ENCODE assay signal across 1 fruit fly cellular context in the genomic region with DNA sequence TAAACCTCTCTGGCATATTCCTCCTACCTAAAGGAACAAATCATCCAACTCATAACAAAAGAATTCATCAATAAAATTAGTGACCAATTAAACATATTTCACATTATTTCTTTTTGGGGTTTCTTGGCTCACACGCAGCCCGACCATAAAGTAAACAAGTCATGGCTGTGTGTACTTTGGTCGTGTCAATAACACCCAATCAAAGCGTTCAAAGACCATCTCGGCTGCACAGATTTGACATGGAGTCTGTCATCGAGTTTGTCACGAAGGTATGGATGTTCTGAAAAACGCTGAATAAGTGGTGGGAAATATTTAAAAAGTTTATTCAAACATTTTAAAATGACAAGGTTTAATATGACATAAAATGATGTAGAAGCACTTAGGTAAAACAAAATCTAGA.
TF ChIP-seq lines count a peak whose summit lies in the region.

No protein-coding gene starts in this region.

TF ChIP-seq in whole organism, embryonic, 481 proteins besides CTCF, POLR2A, EP300 and RAD21 (continued from another document and continues in another):
- TF ChIP-seq kah (GFP tag; optimal IDR thresholded peaks at IDR 0.05; lab: Kevin White, UChicago) (peak; percentile 16), Poxn (GFP tag; IDR thresholded peaks at IDR 0.05; lab: Robert Waterston, UW) (no peak), cg (GFP tag; optimal IDR thresholded peaks at IDR 0.05; lab: Kevin White, UChicago) (no peak), CG17361 (GFP tag; IDR thresholded peaks at IDR 0.05; lab: Robert Waterston, UW) (no peak), CG9437 (GFP tag; optimal IDR thresholded peaks at IDR 0.05; lab: Kevin White, UChicago) (no peak), wor (GFP tag; IDR thresholded peaks at IDR 0.05; lab: Robert Waterston, UW) (no peak), abd-A (tag; optimal IDR thresholded peaks at IDR 0.05; lab: Kevin White, UChicago) (no peak), Dbx (GFP tag; IDR thresholded peaks at IDR 0.05; lab: Robert Waterston, UW) (0 out of 3 replicates have a peak, but pooled peaks have one; percentile 24), Deaf1 (tag; optimal IDR thresholded peaks at IDR 0.05; lab: Kevin White, UChicago) (no peak), Med (GFP tag; lab: Kevin White, UChicago) (peak; percentile 85), CG7928 (GFP tag; optimal IDR thresholded peaks at IDR 0.05; lab: Kevin White, UChicago) (no peak), CG17568 (GFP tag; optimal IDR thresholded peaks at IDR 0.05; lab: Kevin White, UChicago) (peak; percentile 69), eyg (GFP tag; optimal IDR thresholded peaks at IDR 0.05; lab: Kevin White, UChicago) (no peak), Hey (tag; optimal IDR thresholded peaks at IDR 0.05; lab: Kevin White, UChicago) (no peak), dmrt11E (tag; optimal IDR thresholded peaks at IDR 0.05; lab: Kevin White, UChicago) (no peak), bowl (GFP tag; IDR thresholded peaks at IDR 0.05; lab: Robert Waterston, UW) (no peak), HLHmδ (GFP tag; optimal IDR thresholded peaks at IDR 0.05; lab: Kevin White, UChicago) (peak; percentile 69), corto (GFP tag; optimal IDR thresholded peaks at IDR 0.05; lab: Kevin White, UChicago) (no peak), CG16815 (GFP tag; optimal IDR thresholded peaks at IDR 0.05; lab: Kevin White, UChicago) (no peak), CG18764 (GFP tag; optimal IDR thresholded peaks at IDR 0.05; lab: Kevin White, UChicago) (peak; percentile 35), Dfd (GFP tag; optimal IDR thresholded peaks at IDR 0.05; lab: Kevin White, UChicago) (no peak), CG10209 (GFP tag; optimal IDR thresholded peaks at IDR 0.05; lab: Kevin White, UChicago) (peak; percentile 26), CG4282 (GFP tag; optimal IDR thresholded peaks at IDR 0.05; lab: Kevin White, UChicago) (no peak), Myb (GFP tag; optimal IDR thresholded peaks at IDR 0.05; lab: Kevin White, UChicago) (no peak), Ada2b (GFP tag; IDR thresholded peaks at IDR 0.05; lab: Robert Waterston, UW) (peak; percentile 45; the same call in 1 of the 2 replicates), CG34376 (GFP tag; optimal IDR thresholded peaks at IDR 0.05; lab: Kevin White, UChicago) (no peak), CG4404 (GFP tag; IDR thresholded peaks at IDR 0.05; lab: Robert Waterston, UW) (no peak), CG2199 (GFP tag; IDR thresholded peaks at IDR 0.05; lab: Robert Waterston, UW) (no peak), dm (GFP tag; optimal IDR thresholded peaks at IDR 0.05; lab: Kevin White, UChicago) (no peak), CG4360 (GFP tag; IDR thresholded peaks at IDR 0.05; lab: Robert Waterston, UW) (no peak), CG14710 (tag; optimal IDR thresholded peaks at IDR 0.05; lab: Kevin White, UChicago) (no peak), CG6683 (GFP tag; optimal IDR thresholded peaks at IDR 0.05; lab: Kevin White, UChicago) (no peak), Hand (GFP tag; optimal IDR thresholded peaks at IDR 0.05; lab: Kevin White, UChicago) (no peak), ash1 (GFP tag; optimal IDR thresholded peaks at IDR 0.05; lab: Kevin White, UChicago) (no peak), CG32767 (GFP tag; IDR thresholded peaks at IDR 0.05; lab: Robert Waterston, UW) (peak; percentile 29; the same call in 1 of the 2 replicates), CG5180 (GFP tag; optimal IDR thresholded peaks at IDR 0.05; lab: Kevin White, UChicago) (peak; percentile 31), CG10274 (GFP tag; optimal IDR thresholded peaks at IDR 0.05; lab: Kevin White, UChicago) (no peak), CG16863 (GFP tag; optimal IDR thresholded peaks at IDR 0.05; lab: Kevin White, UChicago) (peak; percentile 45), Doc2 (GFP tag; IDR thresholded peaks at IDR 0.05; lab: Robert Waterston, UW) (no peak), Nf-YC (tag; optimal IDR thresholded peaks at IDR 0.05; lab: Kevin White, UChicago) (peak; percentile 7), fd64A (GFP tag; optimal IDR thresholded peaks at IDR 0.05; lab: Kevin White, UChicago) (peak; percentile 44), CG14050 (GFP tag; IDR thresholded peaks at IDR 0.05; lab: Robert Waterston, UW) (no peak; the same call in 2 of the 3 replicates), CG15601 (tag; optimal IDR thresholded peaks at IDR 0.05; lab: Kevin White, UChicago) (peak; percentile 54), Dad (GFP tag; optimal IDR thresholded peaks at IDR 0.05; lab: Kevin White, UChicago) (no peak), CG7745 (tag; optimal IDR thresholded peaks at IDR 0.05; lab: Kevin White, UChicago) (no peak), br (optimal IDR thresholded peaks at IDR 0.05; lab: Kevin White, UChicago) (no peak), jing (GFP tag; optimal IDR thresholded peaks at IDR 0.05; lab: Kevin White, UChicago) (no peak), ac (GFP tag; optimal IDR thresholded peaks at IDR 0.05; lab: Kevin White, UChicago) (no peak), Sox102F (GFP tag; optimal IDR thresholded peaks at IDR 0.05; lab: Kevin White, UChicago) (peak; percentile 46), mld (GFP tag; IDR thresholded peaks at IDR 0.05; lab: Robert Waterston, UW; ENCODE audit: partially characterized antibody) (no peak), CG31365 (tag; optimal IDR thresholded peaks at IDR 0.05; lab: Kevin White, UChicago) (peak; percentile 12), gfzf (GFP tag; optimal IDR thresholded peaks at IDR 0.05; lab: Kevin White, UChicago) (no peak), sr (GFP tag; IDR thresholded peaks at IDR 0.05; lab: Robert Waterston, UW) (peak; percentile 54; the same call in 1 of the 3 replicates), p53 (GFP tag; optimal IDR thresholded peaks at IDR 0.05; lab: Kevin White, UChicago) (no peak), chinmo (GFP tag; IDR thresholded peaks at IDR 0.05; lab: Robert Waterston, UW; ENCODE audit: partially characterized antibody) (no peak), Dref (GFP tag; IDR thresholded peaks at IDR 0.05; lab: Robert Waterston, UW) (no peak), D (optimal IDR thresholded peaks at IDR 0.05; lab: Kevin White, UChicago) (no peak), D (GFP tag; optimal IDR thresholded peaks at IDR 0.05; lab: Kevin White, UChicago) (peak; percentile 18), wek (GFP tag; optimal IDR thresholded peaks at IDR 0.05; lab: Kevin White, UChicago) (peak; percentile 67), Hmr (GFP tag; optimal IDR thresholded peaks at IDR 0.05; lab: Kevin White, UChicago) (peak; percentile 47), Stat92E (GFP tag; optimal IDR thresholded peaks at IDR 0.05; lab: Kevin White, UChicago) (no peak), CG30431 (GFP tag; optimal IDR thresholded peaks at IDR 0.05; lab: Kevin White, UChicago) (no peak), sob (GFP tag; IDR thresholded peaks at IDR 0.05; lab: Robert Waterston, UW) (peak; percentile 50; the same call in 1 of the 2 replicates), B-H1 (GFP tag; IDR thresholded peaks at IDR 0.05; lab: Robert Waterston, UW) (peak; percentile 39), al (GFP tag; IDR thresholded peaks at IDR 0.05; lab: Robert Waterston, UW) (no peak), Atf3 (GFP tag; optimal IDR thresholded peaks at IDR 0.05; lab: Kevin White, UChicago) (no peak), Rfx (GFP tag; IDR thresholded peaks at IDR 0.05; lab: Robert Waterston, UW) (peak; percentile 46; the same call in 1 of the 2 replicates), Gug (GFP tag; IDR thresholded peaks at IDR 0.05; lab: Robert Waterston, UW) (no peak), Eip74EF (GFP tag; optimal IDR thresholded peaks at IDR 0.05; lab: Kevin White, UChicago) (no peak), CG15269 (tag; optimal IDR thresholded peaks at IDR 0.05; lab: Kevin White, UChicago) (peak; percentile 63), Elba2 (GFP tag; optimal IDR thresholded peaks at IDR 0.05; lab: Kevin White, UChicago) (no peak), Dll (GFP tag; IDR thresholded peaks at IDR 0.05; lab: Robert Waterston, UW; ENCODE audit: partially characterized antibody) (no peak), hth (optimal IDR thresholded peaks at IDR 0.05; lab: Kevin White, UChicago) (no peak), CG7372 (GFP tag; IDR thresholded peaks at IDR 0.05; lab: Robert Waterston, UW) (no peak), crol (GFP tag; IDR thresholded peaks at IDR 0.05; lab: Robert Waterston, UW) (no peak), CG18011 (GFP tag; optimal IDR thresholded peaks at IDR 0.05; lab: Kevin White, UChicago) (no peak), toy (GFP tag; IDR thresholded peaks at IDR 0.05; lab: Robert Waterston, UW) (no peak), knrl (GFP tag; IDR thresholded peaks at IDR 0.05; lab: Robert Waterston, UW; ENCODE audit: partially characterized antibody) (no peak), CG6254 (GFP tag; optimal IDR thresholded peaks at IDR 0.05; lab: Kevin White, UChicago) (peak; percentile 24), CG1832 (GFP tag; optimal IDR thresholded peaks at IDR 0.05; lab: Kevin White, UChicago) (no peak), pros (GFP tag; optimal IDR thresholded peaks at IDR 0.05; lab: Kevin White, UChicago) (no peak), tgo (GFP tag; IDR thresholded peaks at IDR 0.05; lab: Robert Waterston, UW) (peak; percentile 35; the same call in 1 of the 3 replicates), Fer1 (GFP tag; optimal IDR thresholded peaks at IDR 0.05; lab: Kevin White, UChicago) (peak; percentile 30), CG17328 (GFP tag; IDR thresholded peaks at IDR 0.05; lab: Robert Waterston, UW) (peak; percentile 45; the same call in 1 of the 2 replicates), wdn (GFP tag; IDR thresholded peaks at IDR 0.05; lab: Robert Waterston, UW) (peak; percentile 35; the same call in 1 of the 2 replicates), CG13123 (GFP tag; optimal IDR thresholded peaks at IDR 0.05; lab: Kevin White, UChicago) (peak; percentile 25), Hr78 (GFP tag; optimal IDR thresholded peaks at IDR 0.05; lab: Kevin White, UChicago) (no peak), Vsx1 (GFP tag; optimal IDR thresholded peaks at IDR 0.05; lab: Kevin White, UChicago) (peak; percentile 49), aop (GFP tag; IDR thresholded peaks at IDR 0.05; lab: Robert Waterston, UW) (0 out of 2 replicates have a peak, but pooled peaks have one; percentile 35), onecut (GFP tag; IDR thresholded peaks at IDR 0.05; lab: Robert Waterston, UW) (peak; percentile 62; the same call in 1 of the 2 replicates), chn (GFP tag; optimal IDR thresholded peaks at IDR 0.05; lab: Kevin White, UChicago) (no peak), Ssrp (tag; optimal IDR thresholded peaks at IDR 0.05; lab: Kevin White, UChicago) (no peak), mam (GFP tag; optimal IDR thresholded peaks at IDR 0.05; lab: Kevin White, UChicago) (peak; percentile 19), ssp (GFP tag; IDR thresholded peaks at IDR 0.05; lab: Robert Waterston, UW) (no peak), CG11093 (GFP tag; IDR thresholded peaks at IDR 0.05; lab: Robert Waterston, UW) (no peak), so (GFP tag; IDR thresholded peaks at IDR 0.05; lab: Robert Waterston, UW) (peak; percentile 59; the same call in 1 of the 3 replicates), chm (GFP tag; IDR thresholded peaks at IDR 0.05; lab: Robert Waterston, UW) (no peak), CG3407 (GFP tag; optimal IDR thresholded peaks at IDR 0.05; lab: Kevin White, UChicago) (no peak), CG14014 (GFP tag; IDR thresholded peaks at IDR 0.05; lab: Robert Waterston, UW) (peak; percentile 72; the same call in 1 of the 2 replicates), ato (GFP tag; IDR thresholded peaks at IDR 0.05; lab: Robert Waterston, UW; ENCODE audit: partially characterized antibody) (no peak), CG13775 (GFP tag; optimal IDR thresholded peaks at IDR 0.05; lab: Kevin White, UChicago) (no peak), sd (tag; optimal IDR thresholded peaks at IDR 0.05; lab: Kevin White, UChicago) (no peak), stc (GFP tag; IDR thresholded peaks at IDR 0.05; lab: Robert Waterston, UW) (peak; percentile 40; the same call in 1 of the 2 replicates), CG17829 (tag; optimal IDR thresholded peaks at IDR 0.05; lab: Kevin White, UChicago) (no peak), CG4328 (GFP tag; optimal IDR thresholded peaks at IDR 0.05; lab: Kevin White, UChicago) (peak; percentile 34), Opbp (GFP tag; IDR thresholded peaks at IDR 0.05; lab: Robert Waterston, UW; ENCODE audit: partially characterized antibody) (no peak), trem (tag; optimal IDR thresholded peaks at IDR 0.05; lab: Kevin White, UChicago) (no peak), CG2678 (tag; optimal IDR thresholded peaks at IDR 0.05; lab: Kevin White, UChicago) (peak; percentile 62), CG10543 (GFP tag; optimal IDR thresholded peaks at IDR 0.05; lab: Kevin White, UChicago) (peak; percentile 41), Awh (GFP tag; IDR thresholded peaks at IDR 0.05; lab: Robert Waterston, UW) (peak; percentile 85), oc (tag; optimal IDR thresholded peaks at IDR 0.05; lab: Kevin White, UChicago) (no peak), E2f1 (GFP tag; IDR thresholded peaks at IDR 0.05; lab: Robert Waterston, UW) (no peak), Jarid2 (GFP tag; optimal IDR thresholded peaks at IDR 0.05; lab: Kevin White, UChicago) (no peak), CG12299 (tag; optimal IDR thresholded peaks at IDR 0.05; lab: Kevin White, UChicago) (peak; percentile 34), org-1 (GFP tag; optimal IDR thresholded peaks at IDR 0.05; lab: Kevin White, UChicago) (no peak), Sin3A (optimal IDR thresholded peaks at IDR 0.05; lab: Kevin White, UChicago) (no peak), HmgD (GFP tag; optimal IDR thresholded peaks at IDR 0.05; lab: Kevin White, UChicago) (no peak), Ets97D (GFP tag; optimal IDR thresholded peaks at IDR 0.05; lab: Kevin White, UChicago) (peak; percentile 6), CG1647 (GFP tag; optimal IDR thresholded peaks at IDR 0.05; lab: Kevin White, UChicago) (peak; percentile 22), ttk (GFP tag; IDR thresholded peaks at IDR 0.05; lab: Robert Waterston, UW) (peak; percentile 7; the same call in 1 of the 2 replicates), schlank (tag; optimal IDR thresholded peaks at IDR 0.05; lab: Kevin White, UChicago) (peak; percentile 39), Chrac-16 (GFP tag; optimal IDR thresholded peaks at IDR 0.05; lab: Kevin White, UChicago) (no peak), btn (GFP tag; optimal IDR thresholded peaks at IDR 0.05; lab: Kevin White, UChicago) (no peak), tin (GFP tag; optimal IDR thresholded peaks at IDR 0.05; lab: Kevin White, UChicago) (no peak), Sox100B (GFP tag; optimal IDR thresholded peaks at IDR 0.05; lab: Kevin White, UChicago) (peak; percentile 46), CG10431 (GFP tag; optimal IDR thresholded peaks at IDR 0.05; lab: Kevin White, UChicago) (peak; percentile 10), inv (GFP tag; IDR thresholded peaks at IDR 0.05; lab: Robert Waterston, UW; ENCODE audit: partially characterized antibody) (no peak), vnd (GFP tag; IDR thresholded peaks at IDR 0.05; lab: Robert Waterston, UW; ENCODE audit: partially characterized antibody) (no peak), CG5953 (GFP tag; IDR thresholded peaks at IDR 0.05; lab: Robert Waterston, UW) (peak; percentile 55; the same call in 1 of the 2 replicates)
